Fruit fly (Drosophila melanogaster) whole organism, wandering third instar larva: ENCODE data around the gene Fife.

Source experiments
- CG9705 ChIP-seq: fragments of 200-800 bp; sonication (Bioruptor generic); optimal IDR thresholded peaks from 2 replicates; lab custom pipeline; 2018; ENCODE audit warnings: missing biosample characterization, mild to moderate bottlenecking, missing genetic modification characterization
- GATAd ChIP-seq: sonication (Bioruptor generic); optimal IDR thresholded peaks from 2 replicates; lab custom pipeline; 2016; ENCODE audit warnings: missing biosample characterization, missing genetic modification characterization
- Hnf4 ChIP-seq: fragments of 200-800 bp; sonication (Bioruptor generic); optimal IDR thresholded peaks from 2 replicates; lab custom pipeline; 2016; ENCODE audit warnings: missing biosample characterization, mild to moderate bottlenecking, missing genetic modification characterization
- Hr78 ChIP-seq: fragments of >200 bp; optimal IDR thresholded peaks from 2 replicates; lab custom pipeline; 2017; ENCODE audit warnings: missing biosample characterization, missing genetic modification characterization
- Mio ChIP-seq: sonication (Bioruptor generic); optimal IDR thresholded peaks from 2 replicates; lab custom pipeline; 2016; ENCODE audit warnings: missing biosample characterization, missing genetic modification characterization
- Myc ChIP-seq: fragments of >200 bp; optimal IDR thresholded peaks from 2 replicates; lab custom pipeline; 2017
- N ChIP-seq: fragments of >200 bp; optimal IDR thresholded peaks from 2 replicates; lab custom pipeline; 2018; ENCODE audit warnings: missing biosample characterization, missing external identifiers, missing genetic modification characterization
- OdsH ChIP-seq: fragments of 200-800 bp; sonication (Bioruptor generic); optimal IDR thresholded peaks from 2 replicates; lab custom pipeline; 2016; ENCODE audit warnings: missing biosample characterization, mild to moderate bottlenecking, missing genetic modification characterization
- fru ChIP-seq: fragments of 200-800 bp; sonication (Bioruptor generic); optimal IDR thresholded peaks from 3 replicates; lab custom pipeline; 2016; ENCODE audit warnings: missing biosample characterization, mild to moderate bottlenecking, missing genetic modification characterization
- h ChIP-seq: fragments of 200-800 bp; sonication (Bioruptor generic); optimal IDR thresholded peaks from 3 replicates; lab custom pipeline; 2016; ENCODE audit warnings: missing biosample characterization, mild to moderate bottlenecking, missing genetic modification characterization
- jim ChIP-seq: fragments of 175-275, 200-325 bp; sonication (Bioruptor generic); optimal IDR thresholded peaks from 2 replicates; lab custom pipeline; 2016; ENCODE audit warnings: missing biosample characterization, mild to moderate bottlenecking, missing genetic modification characterization
- lola ChIP-seq: fragments of >200 bp; optimal IDR thresholded peaks from 2 replicates; lab custom pipeline; 2017; ENCODE audit warnings: missing biosample characterization, missing genetic modification characterization
- psq ChIP-seq: fragments of 200-800 bp; sonication (Bioruptor generic); optimal IDR thresholded peaks from 3 replicates; lab custom pipeline; 2017; ENCODE audit warnings: missing biosample characterization, mild to moderate bottlenecking, missing genetic modification characterization, moderate library complexity

DNA sequence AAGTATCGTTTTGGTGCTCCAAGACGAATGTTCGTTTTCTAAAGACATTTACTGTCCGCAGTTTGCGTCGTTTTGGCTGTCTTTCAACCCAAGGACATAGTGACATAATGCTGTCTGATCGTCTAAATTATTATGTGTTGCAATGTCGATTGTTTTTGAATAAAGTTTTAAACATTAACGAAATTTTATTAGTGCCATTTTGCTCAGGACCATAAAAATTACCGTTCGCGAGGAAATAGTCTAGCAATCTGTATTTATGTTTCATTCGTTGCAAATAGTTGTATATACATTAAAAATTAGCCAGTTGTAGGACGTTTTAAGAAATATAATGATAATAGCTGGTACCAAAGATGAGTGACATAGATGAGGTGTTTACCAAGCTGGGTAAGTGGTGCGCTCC is 50.2 kb downstream of the Fife start, which contains the start of gene CG33234:
- TF ChIP-seq N (no peak), Mio (GFP tag; lab: Kevin White, UChicago) (no peak), Hr78 (GFP tag; lab: Kevin White, UChicago) (no peak), h (GFP tag; lab: Kevin White, UChicago) (no peak), OdsH (GFP tag; lab: Kevin White, UChicago) (no peak), Hnf4 (GFP tag; lab: Kevin White, UChicago) (no peak), fru (no peak), jim (GFP tag; lab: Kevin White, UChicago) (no peak), CG9705 (no peak), lola (GFP tag; lab: Kevin White, UChicago) (no peak), Myc (no peak), GATAd (GFP tag; lab: Kevin White, UChicago) (no peak), psq (no peak)
